Fruit fly (Drosophila melanogaster): ENCODE data around the gene Bsg.

Gene Bsg

DNA sequence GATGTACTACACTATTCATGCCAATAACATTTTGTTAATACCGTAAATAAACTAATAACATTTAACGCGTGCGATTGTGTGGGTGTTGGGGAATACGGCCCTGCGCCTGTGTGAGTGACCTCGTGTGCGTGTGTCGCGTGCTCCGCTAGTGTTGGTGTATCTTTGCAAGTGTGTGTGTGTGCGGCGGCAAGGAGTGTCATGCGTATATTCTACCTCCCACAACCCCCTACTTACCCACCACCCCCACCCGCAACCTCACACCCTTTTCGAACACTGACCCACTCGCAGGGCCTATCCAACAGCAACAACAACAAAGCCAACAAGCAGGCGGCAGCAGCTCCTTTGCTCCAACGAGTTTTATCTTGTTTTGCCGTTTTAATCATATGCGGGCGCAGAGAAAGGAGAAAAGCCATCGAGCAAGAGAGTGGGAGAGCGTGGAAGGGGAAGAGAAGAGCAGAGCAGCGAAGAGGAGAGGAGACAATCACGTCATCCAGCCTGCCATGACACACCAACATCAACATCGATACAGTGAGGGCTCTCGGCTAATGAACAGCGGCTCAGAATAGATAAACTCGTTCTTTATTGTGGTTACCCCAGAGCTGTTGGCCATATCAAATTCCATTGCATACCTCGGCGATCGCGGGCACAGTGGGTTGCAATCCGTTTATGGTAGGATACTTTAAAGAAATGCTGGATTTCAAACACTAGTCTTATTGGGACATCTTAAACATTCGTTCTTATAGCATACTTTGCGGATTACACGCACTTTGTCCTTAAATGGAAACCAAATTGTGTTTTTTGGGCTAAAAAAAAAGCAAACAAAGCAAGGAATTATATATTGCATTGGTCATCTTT is 1.4 kb downstream of the Bsg start:
- TF ChIP-seq Dif (GFP tag; optimal IDR thresholded peaks at IDR 0.05; ENCODE audit: partially characterized antibody) (peak; percentile 29), sv (GFP tag; optimal IDR thresholded peaks at IDR 0.05) (no peak), N (GFP tag; optimal IDR thresholded peaks at IDR 0.05) (peak; percentile 59), ey (GFP tag; optimal IDR thresholded peaks at IDR 0.05) (peak; percentile 12), Dfd (GFP tag; optimal IDR thresholded peaks at IDR 0.05) (no peak), dl (GFP tag; optimal IDR thresholded peaks at IDR 0.05; ENCODE audit: insufficient read depth in 1 of 2, partially characterized antibody in 2 of 2) (peak in 1 of 2 experiments; percentile 39), h (GFP tag; optimal IDR thresholded peaks at IDR 0.05) (peak; percentile 13), br (GFP tag; optimal IDR thresholded peaks at IDR 0.05) (peak; percentile 6), fru (GFP tag; optimal IDR thresholded peaks at IDR 0.05) (peak; percentile 8), foxo (GFP tag; optimal IDR thresholded peaks at IDR 0.05) (peak in 1 of 2 experiments; percentile 16), OdsH (GFP tag; optimal IDR thresholded peaks at IDR 0.05) (no peak), woc (GFP tag; optimal IDR thresholded peaks at IDR 0.05) (peak; percentile 14)

DNA sequence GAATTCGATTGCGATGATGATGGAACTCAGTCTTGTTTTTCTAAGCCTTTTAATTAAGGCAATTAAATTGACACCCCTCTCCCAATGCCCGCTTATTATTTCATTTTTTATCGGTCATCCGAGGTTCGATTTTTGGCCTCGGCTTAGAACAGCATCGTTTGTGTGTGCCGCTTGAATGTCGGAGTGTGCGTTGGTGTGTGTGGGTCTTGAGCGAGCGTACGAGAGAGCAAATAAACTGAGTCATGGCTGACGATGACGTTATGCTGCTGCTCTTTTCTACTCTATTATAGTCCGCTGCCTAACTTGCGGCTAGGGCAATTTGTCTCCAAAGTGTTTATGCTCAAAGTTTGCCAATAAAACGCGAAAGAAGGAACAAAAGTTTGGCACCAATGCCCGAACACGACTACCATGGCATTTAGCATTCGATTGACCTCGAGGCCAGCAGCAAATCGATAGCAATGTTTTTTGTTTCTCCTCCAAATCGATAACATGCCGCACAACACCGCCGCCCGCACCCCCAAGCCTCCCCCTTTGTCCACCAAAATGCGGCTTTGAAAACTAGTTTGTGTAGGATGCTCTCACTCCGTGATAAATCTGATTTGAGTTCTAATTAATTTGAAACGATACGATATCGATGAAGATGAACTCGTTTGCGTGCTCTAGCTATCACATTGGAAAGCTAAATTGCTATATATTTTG is 2.4 kb downstream of the Bsg start:
- no peak for TF ChIP-seq OdsH (GFP tag; optimal IDR thresholded peaks at IDR 0.05)
- no peak for TF ChIP-seq dsf (GFP tag; optimal IDR thresholded peaks at IDR 0.05; ENCODE audit: borderline replicate concordance)
- no peak for TF ChIP-seq Sp1 (GFP tag; optimal IDR thresholded peaks at IDR 0.05)

DNA sequence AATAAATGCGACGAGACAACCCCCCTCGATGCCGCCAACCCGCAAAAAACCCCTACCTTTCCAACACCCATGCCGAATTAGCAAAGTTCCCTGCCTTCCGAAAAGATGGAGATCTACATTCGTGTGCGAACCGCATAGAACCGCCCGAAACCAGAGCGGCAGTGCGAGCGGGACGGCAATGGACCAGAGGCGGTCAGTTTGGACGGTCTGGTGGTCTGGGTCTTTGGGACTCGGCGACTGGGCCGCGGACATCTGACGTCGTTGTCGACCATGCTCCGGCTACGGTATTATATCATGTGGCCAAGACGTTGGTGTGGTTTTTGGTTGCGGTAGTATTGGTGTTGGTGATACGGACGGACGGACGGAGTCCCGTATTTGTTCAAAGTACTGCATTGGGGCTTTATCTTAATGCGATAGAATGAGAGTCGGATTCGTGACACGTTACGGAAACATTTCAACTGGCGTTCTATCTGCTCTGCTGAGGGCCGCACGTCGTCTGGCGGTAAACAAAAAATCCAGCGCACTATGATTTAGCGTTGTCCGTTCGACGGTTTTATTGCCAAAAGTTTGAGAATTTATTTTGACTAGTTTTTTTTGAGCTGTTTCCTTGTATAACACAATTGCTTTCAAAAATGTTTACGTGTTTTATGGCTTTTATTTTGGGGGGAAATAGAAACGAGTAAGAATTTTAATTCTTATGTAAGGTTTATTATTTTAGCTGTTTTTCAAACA is 3.7 kb downstream of the Bsg start:
- TF ChIP-seq br (GFP tag; optimal IDR thresholded peaks at IDR 0.05) (peak; percentile 19), Rel (GFP tag; optimal IDR thresholded peaks at IDR 0.05) (no peak), Rel (tag; optimal IDR thresholded peaks at IDR 0.05) (peak; percentile 3), dsf (GFP tag; optimal IDR thresholded peaks at IDR 0.05; ENCODE audit: borderline replicate concordance) (no peak), rgr (GFP tag; optimal IDR thresholded peaks at IDR 0.05) (peak; percentile 11), h (GFP tag; optimal IDR thresholded peaks at IDR 0.05) (peak; percentile 25), Hnf4 (GFP tag; optimal IDR thresholded peaks at IDR 0.05) (no peak), HLH106 (tag; optimal IDR thresholded peaks at IDR 0.05) (peak; percentile 15)

dm6 chr2L:8087468-8087789 is 4.2 kb downstream of the Bsg start:
- TF ChIP-seq Rel (GFP tag; optimal IDR thresholded peaks at IDR 0.05) (no peak), Rel (tag; optimal IDR thresholded peaks at IDR 0.05) (peak; percentile 16), Hr78 (GFP tag; optimal IDR thresholded peaks at IDR 0.05) (no peak)

DNA sequence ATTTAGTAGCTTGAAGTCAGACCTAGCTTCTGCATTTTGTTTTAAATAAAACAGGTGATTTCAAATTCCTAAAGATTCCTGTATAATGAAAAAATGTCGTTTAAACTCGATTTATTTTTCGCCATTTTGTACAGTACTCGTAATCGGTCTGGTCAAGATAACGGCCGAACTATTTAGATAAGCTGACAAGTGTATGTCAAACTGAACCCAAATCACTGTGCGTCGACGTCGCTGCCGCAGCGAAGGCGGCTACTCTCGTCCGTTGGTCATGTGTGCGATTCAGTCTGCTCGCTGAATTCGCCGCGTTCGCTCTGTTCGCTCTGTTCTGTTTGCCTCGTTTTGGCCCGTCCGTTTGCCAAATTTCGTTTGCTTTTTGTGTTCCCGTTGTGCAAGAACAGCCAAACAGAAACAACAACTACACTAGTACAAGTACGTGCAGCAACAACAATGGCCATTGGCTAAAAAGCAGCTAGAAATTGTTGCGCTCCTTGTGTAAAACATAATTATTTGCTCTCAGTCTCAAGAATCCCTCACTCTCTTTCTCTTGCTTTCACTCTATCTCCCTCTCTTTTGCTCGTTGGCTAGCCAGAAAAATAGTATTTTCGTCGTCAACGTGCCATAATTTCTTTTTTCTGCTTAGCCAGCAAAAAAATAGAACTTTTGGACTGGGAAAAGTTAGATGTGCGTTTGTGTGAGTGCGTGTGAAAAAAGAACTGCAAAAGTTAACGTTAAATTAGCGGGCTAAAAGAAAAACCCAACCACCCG is 5.0 kb downstream of the Bsg start:
- TF ChIP-seq woc (GFP tag; optimal IDR thresholded peaks at IDR 0.05) (peak; percentile 7), h (GFP tag; optimal IDR thresholded peaks at IDR 0.05) (peak; percentile 37), tai (GFP tag; optimal IDR thresholded peaks at IDR 0.05) (no peak), Sp1 (GFP tag; optimal IDR thresholded peaks at IDR 0.05) (peak; percentile 8), OdsH (GFP tag; optimal IDR thresholded peaks at IDR 0.05) (peak; percentile 47), rgr (GFP tag; optimal IDR thresholded peaks at IDR 0.05) (peak; percentile 45), fru (GFP tag; optimal IDR thresholded peaks at IDR 0.05) (peak; percentile 48), dsf (GFP tag; optimal IDR thresholded peaks at IDR 0.05; ENCODE audit: borderline replicate concordance) (no peak), br (GFP tag; optimal IDR thresholded peaks at IDR 0.05) (peak; percentile 44), Dif (GFP tag; optimal IDR thresholded peaks at IDR 0.05; ENCODE audit: partially characterized antibody) (peak; percentile 31), CG9705 (GFP tag; optimal IDR thresholded peaks at IDR 0.05) (no peak), lola (GFP tag; optimal IDR thresholded peaks at IDR 0.05) (peak; percentile 29), foxo (GFP tag; optimal IDR thresholded peaks at IDR 0.05) (peak; percentile 2 to 43), ey (GFP tag; optimal IDR thresholded peaks at IDR 0.05) (peak; percentile 34), Vsx2 (GFP tag; optimal IDR thresholded peaks at IDR 0.05; ENCODE audit: partially characterized antibody) (peak; percentile 39)

Measured in whole organism, wandering third instar larva.